Worm (Caenorhabditis elegans) whole organism, late embryonic: ENCODE measurements around the gene ima-3.

ENCODE experiments used
- ceh-18 ChIP-seq: sonication (generic microtip); optimal IDR thresholded peaks from 2 replicates; lab custom pipeline; 2016; ENCODE audit warnings: missing genetic modification characterization, missing compliant biosample characterization
- ceh-34 ChIP-seq: sonication (generic microtip); optimal IDR thresholded peaks from 2 replicates; lab custom pipeline; 2016; ENCODE audit warnings: mild to moderate bottlenecking, missing genetic modification characterization, missing compliant biosample characterization
- sox-2 ChIP-seq: fragments of 200-800 bp; sonication (Bioruptor generic); IDR thresholded peaks from 2 replicates; pipeline ENCODE4 v1.3.6; 2022; ENCODE audit warnings: missing genetic modification reagents, missing genetic modification characterization, missing compliant biosample characterization

DNA sequence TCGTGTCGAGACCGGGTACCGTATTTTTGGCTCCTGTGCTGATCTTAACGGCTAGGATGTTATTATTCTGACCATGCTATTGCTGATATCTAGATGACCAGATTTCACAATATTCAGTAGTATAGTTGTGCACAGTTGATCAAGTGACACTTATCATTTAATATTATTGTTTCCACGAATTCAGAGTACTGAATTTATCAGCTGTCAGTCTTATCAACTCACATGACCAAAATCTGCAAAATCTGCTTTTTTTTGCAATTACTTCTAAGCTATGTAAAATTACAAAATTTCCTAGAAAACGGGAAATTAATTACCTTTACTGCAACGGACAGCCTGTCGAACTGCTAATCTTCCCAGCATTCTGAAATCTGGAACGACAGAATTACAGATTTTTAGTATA is 11.0 kb downstream of the ima-3 start, which contains the start of gene pam-1:
- TF ChIP-seq ceh-34 (tag; lab: Kevin White, UChicago) (no peak), sox-2 (GFP tag; lab: Robert Waterston, UW) (no peak), ceh-18 (tag; lab: Kevin White, UChicago) (no peak)
